Worm (Caenorhabditis elegans): ENCODE data around the gene elof-1.

elof-1 gene

ce11 chrII:14390036-14390763 is 40.7 kb downstream of the elof-1 start, which contains the start of the genes kbp-3 and nurf-1:
kbp-3 (minus strand) TSS chrII:14390078.
nurf-1 (plus strand) TSS chrII:14390713.
- peak; percentile 8 for TF ChIP-seq ztf-18 (tag; optimal IDR thresholded peaks at IDR 0.05)
- no peak for TF ChIP-seq hlh-26 (GFP tag; conservative IDR thresholded peaks at IDR 0.05)
- no peak for TF ChIP-seq nfya-1 (tag; optimal IDR thresholded peaks at IDR 0.05; ENCODE audit: borderline replicate concordance, insufficient read depth)
- peak; percentile 78 for TF ChIP-seq dox-1 (GFP tag; IDR thresholded peaks at IDR 0.05)
- peak; percentile 17 for TF ChIP-seq nhr-80 (tag; optimal IDR thresholded peaks at IDR 0.05)
- TF ChIP-seq bed-2 (GFP tag; IDR thresholded peaks at IDR 0.05): no peak
- TF ChIP-seq dpl-1 (GFP tag; optimal IDR thresholded peaks at IDR 0.05): peak; percentile 69
- peak; percentile 61 for TF ChIP-seq mcd-1 (GFP tag; IDR thresholded peaks at IDR 0.05)
- no peak for TF ChIP-seq F49E8.2 (tag; optimal IDR thresholded peaks at IDR 0.05; ENCODE audit: insufficient read depth)
- TF ChIP-seq madf-6 (GFP tag; IDR thresholded peaks at IDR 0.05): peak; percentile 70
- peak; percentile 5 for TF ChIP-seq K12H6.12 (tag; optimal IDR thresholded peaks at IDR 0.05)
- TF ChIP-seq lsl-1 (GFP tag; optimal IDR thresholded peaks at IDR 0.05): peak; percentile 64
- TF ChIP-seq unc-62 (GFP tag; optimal IDR thresholded peaks at IDR 0.05): no peak
- TF ChIP-seq F22D6.2 (tag; optimal IDR thresholded peaks at IDR 0.05): no peak
- TF ChIP-seq C06A6.2 (GFP tag; conservative IDR thresholded peaks at IDR 0.05): no peak
- TF ChIP-seq snpc-4 (GFP tag; optimal IDR thresholded peaks at IDR 0.05): no peak
- TF ChIP-seq snpc-4 (tag; optimal IDR thresholded peaks at IDR 0.05): no peak
- TF ChIP-seq F33H1.4 (GFP tag; IDR thresholded peaks at IDR 0.05): peak; percentile 85
- peak; percentile 79 for TF ChIP-seq lin-54 (GFP tag; optimal IDR thresholded peaks at IDR 0.05)
- peak; percentile 60 for TF ChIP-seq F23B12.7 (tag; optimal IDR thresholded peaks at IDR 0.05; ENCODE audit: insufficient read depth)
- TF ChIP-seq attf-5 (GFP tag; optimal IDR thresholded peaks at IDR 0.05): peak; percentile 80
- TF ChIP-seq gei-17 (GFP tag; optimal IDR thresholded peaks at IDR 0.05): no peak
- peak; percentile 22; the same call in 1 of the 2 replicates for TF ChIP-seq hmg-1.2 (GFP tag; IDR thresholded peaks at IDR 0.05)
- TF ChIP-seq tbp1 (GFP tag; optimal IDR thresholded peaks at IDR 0.05): no peak
- TF ChIP-seq lin-35 (GFP tag; optimal IDR thresholded peaks at IDR 0.05): peak in 1 of 3 experiments; percentile 56
- peak; percentile 34; the same call in 1 of the 2 replicates for TF ChIP-seq D2030.7 (GFP tag; IDR thresholded peaks at IDR 0.05)
- peak; percentile 83 for TF ChIP-seq efl-1 (GFP tag; optimal IDR thresholded peaks at IDR 0.05)

DNA sequence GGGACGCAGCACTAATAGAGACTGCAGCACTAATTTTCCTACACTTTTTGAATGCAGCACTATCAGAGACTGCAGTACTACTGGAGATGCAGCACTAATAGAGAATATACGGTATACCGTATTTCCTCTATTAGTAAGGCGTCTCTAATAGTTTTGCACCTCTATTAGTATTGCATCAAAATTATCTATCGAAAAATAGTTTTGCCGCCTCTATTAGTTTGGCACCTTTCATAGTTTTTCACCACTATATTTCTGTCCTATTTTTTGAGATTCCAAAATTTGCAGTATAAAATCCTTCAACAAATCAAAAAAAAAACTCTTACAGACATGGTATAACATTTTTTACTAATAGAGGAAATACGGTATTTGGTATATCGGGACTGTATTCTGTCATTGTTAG is 44.2 kb downstream of the elof-1 start:
- TF ChIP-seq unc-130 (GFP tag; optimal IDR thresholded peaks at IDR 0.05) (no peak), egl-18 (GFP tag; IDR thresholded peaks at IDR 0.05) (no peak), ZK185.1 (tag; optimal IDR thresholded peaks at IDR 0.05; ENCODE audit: poor library complexity, severe bottlenecking) (no peak), madf-6 (GFP tag; IDR thresholded peaks at IDR 0.05) (no peak), egrh-3 (GFP tag; IDR thresholded peaks at IDR 0.05) (no peak), Y67H2A.10 (GFP tag; conservative IDR thresholded peaks at IDR 0.05) (no peak), snpc-4 (GFP tag; optimal IDR thresholded peaks at IDR 0.05) (no peak), snpc-4 (tag; optimal IDR thresholded peaks at IDR 0.05) (no peak), lsy-27 (tag; optimal IDR thresholded peaks at IDR 0.05; ENCODE audit: borderline replicate concordance, insufficient read depth) (no peak), lin-40 (tag; optimal IDR thresholded peaks at IDR 0.05) (no peak), madf-8 (GFP tag; conservative IDR thresholded peaks at IDR 0.05) (no peak)

DNA sequence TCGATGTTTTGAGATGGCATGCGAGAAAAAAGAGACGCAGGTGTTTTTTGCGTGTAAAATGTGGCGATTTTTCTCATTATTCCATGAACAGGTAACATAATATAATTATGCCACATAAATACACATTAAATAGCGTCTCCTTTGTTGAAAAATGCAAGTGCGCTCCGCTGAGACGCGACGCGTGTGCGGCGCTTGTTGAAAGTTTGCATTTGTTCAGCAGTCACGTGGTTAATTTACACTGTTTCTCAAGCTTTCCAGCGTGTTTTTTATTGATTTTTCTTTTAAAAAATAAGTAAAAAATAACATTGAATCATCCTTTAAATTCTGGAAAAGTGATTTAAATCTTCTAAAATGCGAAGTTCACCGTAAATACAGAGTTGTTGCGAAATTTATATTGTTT is 50.1 kb downstream of the elof-1 start:
- TF ChIP-seq nhr-80 (tag; optimal IDR thresholded peaks at IDR 0.05): peak; percentile 49
- peak; percentile 95 for TF ChIP-seq mcd-1 (GFP tag; IDR thresholded peaks at IDR 0.05)
- TF ChIP-seq B0261.1 (tag; optimal IDR thresholded peaks at IDR 0.05): no peak
- TF ChIP-seq snpc-1.3 (tag; optimal IDR thresholded peaks at IDR 0.05; ENCODE audit: insufficient read depth): no peak
- no peak for TF ChIP-seq Y95B8A.8 (GFP tag; IDR thresholded peaks at IDR 0.05)
- TF ChIP-seq dox-1 (GFP tag; IDR thresholded peaks at IDR 0.05): peak; percentile 36; the same call in 1 of the 2 replicates
- peak; percentile 54 for TF ChIP-seq hmg-1.2 (GFP tag; IDR thresholded peaks at IDR 0.05)
- TF ChIP-seq aptf-3 (GFP tag; IDR thresholded peaks at IDR 0.05): no peak
- TF ChIP-seq snpc-3.4 (tag; optimal IDR thresholded peaks at IDR 0.05): peak; percentile 15
- no peak for TF ChIP-seq aptf-2 (GFP tag; conservative IDR thresholded peaks at IDR 0.05)
- no peak for TF ChIP-seq ama-1 (optimal IDR thresholded peaks at IDR 0.05)
- peak in 1 of 2 experiments; percentile 5 for TF ChIP-seq ama-1 (GFP tag; optimal IDR thresholded peaks at IDR 0.05)
- peak; percentile 83 for TF ChIP-seq ekl-4 (GFP tag; IDR thresholded peaks at IDR 0.05)
- TF ChIP-seq ztf-26 (tag; optimal IDR thresholded peaks at IDR 0.05): peak; percentile 73
- no peak for TF ChIP-seq egl-18 (GFP tag; IDR thresholded peaks at IDR 0.05)
